Worm (Caenorhabditis elegans): ENCODE results near the gene srsx-10.

srsx-10 gene

ce11 chrV:4980873-4981272 lies 6.3 kb upstream of the srsx-10 start, which contains the start of gene srsx-12:
Gene srsx-12 (minus strand): TSS chrV:4980973.
- TF ChIP-seq fos-1 (tag; optimal IDR thresholded peaks at IDR 0.05) (no peak), unc-30 (tag; optimal IDR thresholded peaks at IDR 0.05) (no peak), efl-1 (optimal IDR thresholded peaks at IDR 0.05) (no peak), efl-1 (GFP tag; optimal IDR thresholded peaks at IDR 0.05 in 1 of 2) (no peak), nhr-20 (tag; optimal IDR thresholded peaks at IDR 0.05) (no peak), snu-23 (GFP tag; optimal IDR thresholded peaks at IDR 0.05) (no peak), pqm-1 (tag; optimal IDR thresholded peaks at IDR 0.05) (no peak), unc-98 (GFP tag; IDR thresholded peaks at IDR 0.05) (no peak), irx-1 (tag; optimal IDR thresholded peaks at IDR 0.05) (no peak), mab-9 (GFP tag; IDR thresholded peaks at IDR 0.05) (no peak), nhr-71 (tag; optimal IDR thresholded peaks at IDR 0.05) (no peak), skn-1 (tag; optimal IDR thresholded peaks at IDR 0.05) (no peak), nhr-12 (tag; optimal IDR thresholded peaks at IDR 0.05) (no peak), F16B12.6 (tag; optimal IDR thresholded peaks at IDR 0.05) (no peak), dsc-1 (tag; optimal IDR thresholded peaks at IDR 0.05) (no peak), nhr-237 (tag; optimal IDR thresholded peaks at IDR 0.05) (no peak), ces-1 (GFP tag; optimal IDR thresholded peaks at IDR 0.05) (no peak), aly-2 (tag; optimal IDR thresholded peaks at IDR 0.05) (no peak), lin-14 (GFP tag; optimal IDR thresholded peaks at IDR 0.05) (no peak), ets-5 (GFP tag; IDR thresholded peaks at IDR 0.05) (no peak)

DNA sequence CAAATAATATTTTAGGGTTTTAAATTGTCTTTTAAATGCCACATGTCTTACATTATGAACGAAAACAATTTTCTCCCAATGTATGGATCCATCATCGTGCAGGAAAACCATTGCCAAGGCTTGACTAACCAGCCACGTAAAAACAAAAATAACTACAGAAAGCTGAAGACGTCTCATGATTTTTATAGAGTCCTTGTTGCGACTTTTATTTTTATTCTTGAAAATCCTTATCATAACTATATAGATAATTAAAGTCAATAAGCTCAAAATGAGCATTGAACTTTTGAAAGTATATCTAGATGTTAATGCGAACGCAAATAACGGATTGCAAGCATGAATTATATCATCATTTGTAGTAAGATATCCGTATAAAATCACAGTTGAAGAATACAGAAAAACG lies 5.5 kb upstream of the srsx-10 start:
- TF ChIP-seq unc-30 (tag; optimal IDR thresholded peaks at IDR 0.05) = no peak
- no peak for TF ChIP-seq tlp-1 (tag; optimal IDR thresholded peaks at IDR 0.05)
- TF ChIP-seq snu-23 (GFP tag; optimal IDR thresholded peaks at IDR 0.05) = no peak
- TF ChIP-seq sptf-1 (tag; optimal IDR thresholded peaks at IDR 0.05) = no peak
- TF ChIP-seq nhr-11 (tag; optimal IDR thresholded peaks at IDR 0.05) = no peak
- no peak for TF ChIP-seq nhr-76 (tag; optimal IDR thresholded peaks at IDR 0.05)
- TF ChIP-seq ces-1 (GFP tag; optimal IDR thresholded peaks at IDR 0.05) = no peak
- TF ChIP-seq ztf-4 (tag; optimal IDR thresholded peaks at IDR 0.05) = no peak
- TF ChIP-seq fkh-8 (tag; optimal IDR thresholded peaks at IDR 0.05) = no peak
- no peak for TF ChIP-seq vab-15 (tag; optimal IDR thresholded peaks at IDR 0.05)
- TF ChIP-seq unc-62 (GFP tag; optimal IDR thresholded peaks at IDR 0.05) = no peak
- no peak for TF ChIP-seq dsc-1 (tag; optimal IDR thresholded peaks at IDR 0.05)
- no peak for TF ChIP-seq irx-1 (tag; optimal IDR thresholded peaks at IDR 0.05)
- no peak for TF ChIP-seq nhr-19 (GFP tag; conservative IDR thresholded peaks at IDR 0.05)
- TF ChIP-seq C34B4.2 (tag; optimal IDR thresholded peaks at IDR 0.05) = no peak
- TF ChIP-seq elt-2 (tag; optimal IDR thresholded peaks at IDR 0.05) = no peak
- TF ChIP-seq ceh-63 (GFP tag; optimal IDR thresholded peaks at IDR 0.05) = no peak
- TF ChIP-seq ceh-88 (GFP tag; IDR thresholded peaks at IDR 0.05) = no peak
- TF ChIP-seq egl-27 (tag; optimal IDR thresholded peaks at IDR 0.05) = no peak

- TF ChIP-seq efl-1 (optimal IDR thresholded peaks at IDR 0.05) (no peak), efl-1 (GFP tag; optimal IDR thresholded peaks at IDR 0.05 in 1 of 2) (peak in 1 of 2 experiments; percentile 83), nhr-90 (tag; optimal IDR thresholded peaks at IDR 0.05; ENCODE audit: poor library complexity) (no peak), ceh-82 (tag; optimal IDR thresholded peaks at IDR 0.05) (no peak), aly-2 (tag; optimal IDR thresholded peaks at IDR 0.05) (no peak), lin-14 (GFP tag; optimal IDR thresholded peaks at IDR 0.05) (no peak), fkh-8 (tag; optimal IDR thresholded peaks at IDR 0.05) (peak; percentile 5), unc-62 (GFP tag; optimal IDR thresholded peaks at IDR 0.05) (no peak), blmp-1 (tag; optimal IDR thresholded peaks at IDR 0.05) (no peak), tbx-2 (tag; optimal IDR thresholded peaks at IDR 0.05) (no peak), sptf-1 (tag; optimal IDR thresholded peaks at IDR 0.05) (no peak)
Observed at ce11 chrV:4979060-4979459, 4.5 kb upstream of the srsx-10 start, which contains the start of gene srsx-11. Gene srsx-11 (minus strand): TSS chrV:4979160.

- peak; percentile 7 for TF ChIP-seq nhr-11 (tag; optimal IDR thresholded peaks at IDR 0.05)
- peak; percentile 67 for TF ChIP-seq fkh-8 (tag; optimal IDR thresholded peaks at IDR 0.05)
- TF ChIP-seq ceh-88 (GFP tag; IDR thresholded peaks at IDR 0.05) = no peak
- TF ChIP-seq sox-4 (tag; optimal IDR thresholded peaks at IDR 0.05) = peak; percentile 67
- TF ChIP-seq sptf-1 (tag; optimal IDR thresholded peaks at IDR 0.05) = no peak
Observed at ce11 chrV:4977539-4977938, 3.0 kb upstream of the srsx-10 start.

Measured in whole organism, L1 larva.